Worm (Caenorhabditis elegans) whole organism, early embryonic: ENCODE data around the gene his-71.

Source experiments
- B0310.2 ChIP-seq: sonication (generic microtip); optimal IDR thresholded peaks from 2 replicates; lab custom pipeline; 2016; ENCODE audit warnings: mild to moderate bottlenecking, missing genetic modification characterization, missing compliant biosample characterization
- F13C5.2 ChIP-seq: sonication (generic microtip); optimal IDR thresholded peaks from 2 replicates; lab custom pipeline; 2017; ENCODE audit warnings: mild to moderate bottlenecking, missing genetic modification characterization, inconsistent platforms, missing compliant biosample characterization
- aly-1 ChIP-seq: sonication (generic microtip); optimal IDR thresholded peaks from 2 replicates; lab custom pipeline; 2016; ENCODE audit warnings: missing genetic modification characterization, missing compliant biosample characterization
- ama-1 ChIP-seq: fragments of 150-350 bp; optimal IDR thresholded peaks from 2 replicates; lab custom pipeline; 2014
- ceh-13 ChIP-seq: fragments of 200-800 bp; sonication (Bioruptor generic); optimal IDR thresholded peaks from 2 replicates; lab custom pipeline; 2018; ENCODE audit warnings: mild to moderate bottlenecking, missing genetic modification characterization, missing compliant biosample characterization
- ceh-36 ChIP-seq: sonication (generic microtip); optimal IDR thresholded peaks from 2 replicates; lab custom pipeline; 2016; ENCODE audit warnings: missing genetic modification characterization, inconsistent platforms, missing compliant biosample characterization
- ets-7 ChIP-seq: sonication (generic microtip); optimal IDR thresholded peaks from 2 replicates; lab custom pipeline; 2016; ENCODE audit warnings: missing genotype, missing genetic modification characterization, missing compliant biosample characterization
- flt-1 ChIP-seq: fragments of 200-800 bp; sonication (Bioruptor generic); IDR thresholded peaks from 2 replicates; pipeline ENCODE4 v1.3.6; 2022; ENCODE audit warnings: missing genetic modification characterization, missing compliant biosample characterization
- hmbx-1 ChIP-seq: sonication (generic microtip); optimal IDR thresholded peaks from 2 replicates; lab custom pipeline; 2016; ENCODE audit warnings: mild to moderate bottlenecking, missing genetic modification characterization, missing compliant biosample characterization
- hmg-4 ChIP-seq: fragments of 200-800 bp; sonication (Bioruptor generic); optimal IDR thresholded peaks from 2 replicates; lab custom pipeline; 2018; ENCODE audit warnings: mild to moderate bottlenecking, missing genetic modification characterization, missing compliant biosample characterization
- hnd-1 ChIP-seq: sonication (generic microtip); optimal IDR thresholded peaks from 2 replicates; lab custom pipeline; 2016; ENCODE audit warnings: missing genetic modification characterization, missing compliant biosample characterization
- pes-1 ChIP-seq: fragments of 200-800 bp; sonication (Bioruptor generic); IDR thresholded peaks from 2 replicates; pipeline ENCODE4 v1.3.6; 2022; ENCODE audit warnings: missing genetic modification reagents, missing genetic modification characterization, missing compliant biosample characterization
- scrt-1 ChIP-seq: fragments of 200-800 bp; sonication (Bioruptor generic); IDR thresholded peaks from 2 replicates; pipeline ENCODE4 v1.3.6; 2022; ENCODE audit warnings: missing genetic modification characterization, missing compliant biosample characterization
- sea-1 ChIP-seq: fragments of 200-800 bp; sonication (Bioruptor generic); conservative IDR thresholded peaks from 2 replicates; pipeline ENCODE4 v1.3.6; 2022; ENCODE audit warnings: missing genetic modification characterization, missing compliant biosample characterization
- tbx-11 ChIP-seq: fragments of 200-800 bp; sonication (Bioruptor generic); IDR thresholded peaks from 2 replicates; pipeline ENCODE4 v1.3.6; 2022; ENCODE audit warnings: missing genetic modification characterization, missing compliant biosample characterization
- tbx-37 ChIP-seq: fragments of 200-800 bp; sonication (Bioruptor generic); conservative IDR thresholded peaks from 2 replicates; pipeline ENCODE4 v1.3.6; 2022; ENCODE audit warnings: missing genetic modification reagents, missing genetic modification characterization, missing compliant biosample characterization
- tra-4 ChIP-seq: sonication (generic microtip); optimal IDR thresholded peaks from 2 replicates; lab custom pipeline; 2017; ENCODE audit warnings: missing genetic modification characterization, missing compliant biosample characterization

Gene his-71

ce11 chrX:8004845-8005244 is 23.0 kb upstream of the his-71 start:
- TF ChIP-seq hmg-4 (GFP tag; lab: Kevin White, UChicago) (no peak), hnd-1 (no peak), ceh-13 (GFP tag; lab: Kevin White, UChicago) (no peak), tbx-11 (no peak), scrt-1 (GFP tag; lab: Robert Waterston, UW) (no peak), ceh-36 (tag; lab: Kevin White, UChicago) (no peak)

- TF ChIP-seq hmbx-1 (tag; lab: Kevin White, UChicago) (no peak), hmg-4 (GFP tag; lab: Kevin White, UChicago) (no peak), F13C5.2 (tag; lab: Kevin White, UChicago) (no peak)
Measured at ce11 chrX:8003663-8004062, 21.8 kb upstream of the his-71 start, which contains the start of the genes F45E1.1 and F45E1.2. TSS of gene F45E1.1 (plus strand) at chrX:8003682. TSS of gene F45E1.2 (plus strand) at chrX:8003733.

DNA sequence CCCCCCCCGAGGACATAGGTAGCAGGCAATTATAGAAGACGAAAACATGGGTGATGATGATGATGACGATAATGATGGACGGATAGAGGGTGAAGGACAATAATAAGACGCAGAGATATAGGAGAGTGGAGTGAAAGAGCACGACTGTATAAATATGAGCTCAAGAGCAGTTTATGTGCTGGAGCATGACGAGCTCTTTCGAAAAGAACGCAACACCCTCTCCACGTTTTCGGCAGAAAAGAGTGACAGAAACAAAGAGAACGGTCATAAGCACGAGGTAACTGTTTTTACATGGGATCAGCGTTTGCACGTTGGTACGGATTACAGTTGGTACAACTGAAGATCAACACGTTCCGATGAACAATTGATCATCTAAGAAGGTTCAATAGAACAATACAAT is 17.1 kb upstream of the his-71 start:
- no peak for TF ChIP-seq F13C5.2 (tag; lab: Kevin White, UChicago)
- no peak for TF ChIP-seq ets-7 (tag; lab: Kevin White, UChicago)
- TF ChIP-seq tra-4: no peak

DNA sequence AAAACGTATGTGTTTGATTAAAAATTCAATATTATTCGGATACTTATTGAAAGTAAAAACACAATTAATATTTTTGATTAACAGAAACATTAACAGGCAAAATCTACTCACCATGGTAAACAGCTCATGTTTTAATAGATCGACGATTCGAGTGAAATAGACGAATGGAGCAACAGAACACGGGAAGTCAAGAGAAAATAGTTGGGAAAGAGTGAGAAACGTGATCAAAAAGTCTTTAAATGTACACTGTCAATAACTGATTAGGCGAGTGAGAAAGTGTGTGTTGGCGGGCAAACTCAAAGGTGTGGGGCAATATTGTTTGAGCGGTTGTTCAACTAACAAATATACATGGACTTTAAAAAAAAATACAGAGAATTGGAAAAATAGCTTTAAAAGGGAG is 16.1 kb upstream of the his-71 start, which contains the start of gene sdpn-1:
Gene sdpn-1, minus strand, starts transcription at position 262 of the 400 bp plus-strand sequence.
- no peak for TF ChIP-seq hnd-1
- TF ChIP-seq flt-1 (GFP tag; lab: Robert Waterston, UW): no peak
- no peak for TF ChIP-seq ama-1 (lab: Kevin White, UChicago)
- no peak for TF ChIP-seq tbx-37
- no peak for TF ChIP-seq hmg-4 (GFP tag; lab: Kevin White, UChicago)
- TF ChIP-seq tbx-11: no peak
- TF ChIP-seq ceh-13 (GFP tag; lab: Kevin White, UChicago): no peak
- no peak for TF ChIP-seq scrt-1 (GFP tag; lab: Robert Waterston, UW)
- no peak for TF ChIP-seq tra-4
- no peak for TF ChIP-seq hmbx-1 (tag; lab: Kevin White, UChicago)
- TF ChIP-seq pes-1 (GFP tag; lab: Robert Waterston, UW): no peak

DNA sequence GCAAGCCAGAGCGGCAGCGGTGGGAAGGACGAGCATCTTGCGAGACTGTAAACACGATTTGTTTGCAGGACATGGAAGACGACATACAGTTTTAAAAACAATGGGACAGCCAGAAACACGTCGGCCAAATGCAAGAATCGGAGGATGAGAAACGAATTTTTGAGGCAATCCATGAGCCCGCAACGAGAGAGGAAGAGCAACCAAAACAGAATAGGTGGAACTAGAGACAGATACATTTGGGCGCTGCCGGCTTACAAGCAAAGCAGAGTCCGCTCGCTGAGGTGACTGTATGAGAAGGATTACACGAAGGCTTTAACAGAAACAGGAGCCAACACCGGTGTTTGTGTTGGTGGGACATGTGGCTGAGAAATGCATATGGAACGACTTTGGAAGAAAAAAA is 12.6 kb upstream of the his-71 start:
- no peak for TF ChIP-seq ets-7 (tag; lab: Kevin White, UChicago)
- no peak for TF ChIP-seq tbx-11
- no peak for TF ChIP-seq hnd-1
- TF ChIP-seq B0310.2 (tag; lab: Kevin White, UChicago): no peak
- TF ChIP-seq pes-1 (GFP tag; lab: Robert Waterston, UW): no peak
- TF ChIP-seq sea-1: no peak
- TF ChIP-seq F13C5.2 (tag; lab: Kevin White, UChicago): no peak
- no peak for TF ChIP-seq ama-1 (lab: Kevin White, UChicago)
- no peak for TF ChIP-seq ceh-36 (tag; lab: Kevin White, UChicago)
- TF ChIP-seq aly-1 (tag; lab: Kevin White, UChicago): no peak
- no peak for TF ChIP-seq flt-1 (GFP tag; lab: Robert Waterston, UW)
- TF ChIP-seq tra-4: no peak
- TF ChIP-seq tbx-37: no peak
- TF ChIP-seq ceh-13 (GFP tag; lab: Kevin White, UChicago): no peak
- no peak for TF ChIP-seq scrt-1 (GFP tag; lab: Robert Waterston, UW)
- no peak for TF ChIP-seq hmbx-1 (tag; lab: Kevin White, UChicago)
- no peak for TF ChIP-seq hmg-4 (GFP tag; lab: Kevin White, UChicago)

ce11 chrX:7992102-7992501 is 10.2 kb upstream of the his-71 start:
- TF ChIP-seq tbx-37 (no peak), flt-1 (GFP tag; lab: Robert Waterston, UW) (no peak), ama-1 (lab: Kevin White, UChicago) (no peak), scrt-1 (GFP tag; lab: Robert Waterston, UW) (no peak), hmg-4 (GFP tag; lab: Kevin White, UChicago) (no peak), ceh-36 (tag; lab: Kevin White, UChicago) (no peak), ets-7 (tag; lab: Kevin White, UChicago) (no peak), aly-1 (tag; lab: Kevin White, UChicago) (no peak), B0310.2 (tag; lab: Kevin White, UChicago) (no peak), tra-4 (no peak), hnd-1 (no peak), sea-1 (no peak), ceh-13 (GFP tag; lab: Kevin White, UChicago) (no peak), tbx-11 (no peak), hmbx-1 (tag; lab: Kevin White, UChicago) (no peak), F13C5.2 (tag; lab: Kevin White, UChicago) (no peak), pes-1 (GFP tag; lab: Robert Waterston, UW) (no peak)

DNA sequence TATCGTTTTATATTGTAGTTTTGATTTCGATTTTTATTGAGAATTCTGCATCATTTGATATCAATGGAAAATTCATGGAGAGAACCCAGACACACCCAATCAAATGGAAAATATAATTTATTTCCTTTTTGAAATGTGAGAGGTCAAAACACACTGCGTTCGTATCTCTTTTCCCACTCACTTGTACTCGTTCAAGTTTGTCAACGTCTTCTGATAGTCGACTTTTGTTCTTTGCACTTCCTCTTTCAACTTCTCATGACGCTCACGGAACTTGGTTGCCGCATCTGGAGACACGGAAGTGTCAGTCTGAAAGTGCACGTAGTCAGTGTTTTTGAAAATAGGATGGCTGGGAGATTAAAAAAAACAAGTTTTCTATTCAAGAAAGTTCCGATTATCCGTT is 8.4 kb upstream of the his-71 start:
- TF ChIP-seq sea-1: no peak
- TF ChIP-seq ets-7 (tag; lab: Kevin White, UChicago): no peak
- TF ChIP-seq scrt-1 (GFP tag; lab: Robert Waterston, UW): no peak
- TF ChIP-seq B0310.2 (tag; lab: Kevin White, UChicago): no peak
- no peak for TF ChIP-seq tbx-37
- no peak for TF ChIP-seq ama-1 (lab: Kevin White, UChicago)
- no peak for TF ChIP-seq ceh-13 (GFP tag; lab: Kevin White, UChicago)
- TF ChIP-seq pes-1 (GFP tag; lab: Robert Waterston, UW): no peak
- no peak for TF ChIP-seq flt-1 (GFP tag; lab: Robert Waterston, UW)
- TF ChIP-seq tra-4: no peak

ce11 chrX:7989155-7989554 is 7.3 kb upstream of the his-71 start:
- TF ChIP-seq ceh-36 (tag; lab: Kevin White, UChicago): no peak
- TF ChIP-seq F13C5.2 (tag; lab: Kevin White, UChicago): no peak
- TF ChIP-seq scrt-1 (GFP tag; lab: Robert Waterston, UW): no peak
- no peak for TF ChIP-seq flt-1 (GFP tag; lab: Robert Waterston, UW)
- no peak for TF ChIP-seq ets-7 (tag; lab: Kevin White, UChicago)
- TF ChIP-seq hmbx-1 (tag; lab: Kevin White, UChicago): no peak
- no peak for TF ChIP-seq tbx-11
- TF ChIP-seq tbx-37: no peak
- TF ChIP-seq hmg-4 (GFP tag; lab: Kevin White, UChicago): no peak
- no peak for TF ChIP-seq ceh-13 (GFP tag; lab: Kevin White, UChicago)
- TF ChIP-seq ama-1 (lab: Kevin White, UChicago): no peak
